Fruit fly (Drosophila melanogaster) whole organism, embryonic: ENCODE measurements around the gene CG12995.

ENCODE experiments used
- CG3281 ChIP-seq: fragments of 200-800 bp; sonication (Bioruptor generic); optimal IDR thresholded peaks from 3 replicates; lab custom pipeline; 2017; ENCODE audit warnings: missing biosample characterization, mild to moderate bottlenecking, missing genetic modification characterization
- Rfx ChIP-seq: fragments of 200-800 bp; sonication (Bioruptor generic); IDR thresholded peaks from 2 replicates; pipeline ENCODE4 v1.3.6; 2022; ENCODE audit warnings: missing biosample characterization, missing genetic modification characterization
- Sox102F ChIP-seq: fragments of 200-800 bp; sonication (Bioruptor generic); optimal IDR thresholded peaks from 2 replicates; lab custom pipeline; 2018; ENCODE audit warnings: missing biosample characterization, mild to moderate bottlenecking, missing genetic modification characterization, moderate library complexity
- Tbp ChIP-seq: fragments of >200 bp; optimal IDR thresholded peaks from 2 replicates; lab custom pipeline; 2018; ENCODE audit warnings: missing biosample characterization, missing genetic modification characterization

- no peak for TF ChIP-seq Rfx (GFP tag; lab: Robert Waterston, UW)
- no peak for TF ChIP-seq Sox102F (GFP tag; lab: Kevin White, UChicago)
- no peak for TF ChIP-seq Tbp (GFP tag; lab: Kevin White, UChicago)
- TF ChIP-seq CG3281 (GFP tag; lab: Kevin White, UChicago) = no peak
These were observed 21.1 kb upstream of the CG12995 start, which contains the start of gene CG10597 for dm6 chrX:17230944-17231343.
